Worm (Caenorhabditis elegans): ENCODE results near the gene comt-2.

DNA sequence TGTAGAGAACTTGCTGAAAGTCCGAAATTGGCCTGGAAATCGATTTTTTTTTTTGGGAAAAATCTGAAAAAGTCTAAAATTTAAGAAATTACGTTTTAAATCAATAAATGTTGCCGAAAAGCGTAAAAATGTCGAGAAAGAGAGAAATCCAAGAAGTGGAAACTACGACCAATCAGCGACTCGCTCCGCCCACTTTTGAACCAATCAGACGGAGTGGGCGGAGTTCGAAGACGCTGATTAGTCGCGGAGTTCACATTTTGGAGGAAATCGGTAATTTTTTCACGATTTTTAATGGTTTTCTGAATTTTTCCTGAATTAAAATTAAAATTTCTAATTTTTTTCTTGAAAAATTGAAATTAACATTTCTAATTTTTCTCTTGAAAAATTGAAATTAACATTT, 45.4 kb upstream of the comt-2 start:
- TF ChIP-seq nhr-28 (tag; optimal IDR thresholded peaks at IDR 0.05) (no peak), snpc-4 (tag; optimal IDR thresholded peaks at IDR 0.05) (no peak), aly-2 (tag; optimal IDR thresholded peaks at IDR 0.05) (no peak), ama-1 (optimal IDR thresholded peaks at IDR 0.05) (no peak), ztf-11 (tag; optimal IDR thresholded peaks at IDR 0.05) (no peak), ztf-4 (tag; optimal IDR thresholded peaks at IDR 0.05) (no peak)
